Worm (Caenorhabditis elegans) whole organism, L4/young adult: ENCODE data around the gene skpo-2.

Experiments used
- W03F9.2 ChIP-seq: fragments of 150-350 bp; optimal IDR thresholded peaks from 2 replicates; lab custom pipeline; 2014; ENCODE audit warnings: missing biosample characterization, missing genetic modification characterization
- dao-5 ChIP-seq: sonication (generic microtip); optimal IDR thresholded peaks from 2 replicates; lab custom pipeline; 2016; ENCODE audit warnings: missing genotype, missing genetic modification characterization, moderate library complexity, missing compliant biosample characterization

DNA sequence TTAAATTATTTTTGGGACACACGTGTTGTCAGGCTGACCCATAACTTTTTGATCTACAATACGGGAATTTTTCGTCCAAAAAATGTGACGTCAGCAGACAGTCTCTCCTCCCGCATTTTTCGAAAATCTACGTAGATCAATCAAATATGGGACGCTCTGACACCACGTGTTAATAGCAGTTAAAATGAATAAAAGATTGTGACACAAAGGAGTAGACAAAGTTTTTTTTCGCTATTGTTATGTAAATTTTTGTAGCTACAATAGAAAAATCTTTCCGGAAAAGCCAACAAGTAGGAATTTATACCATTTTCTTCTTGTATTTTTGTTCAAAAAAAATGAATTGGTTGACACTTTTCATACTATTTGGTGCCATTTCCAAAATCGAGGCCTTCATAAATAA lies 5.1 kb upstream of the skpo-2 start, which contains the start of gene C16C8.27:
- no peak for TF ChIP-seq dao-5 (tag; lab: Kevin White, UChicago)
- TF ChIP-seq W03F9.2 (tag; lab: Kevin White, UChicago): no peak
